Fruit fly (Drosophila melanogaster) whole organism, embryonic: ENCODE data around the gene CG11970.
A peak's percentile ranks its signal among the peaks of the same experiment; 100 is the strongest.

Experiments used
- Abd-B ChIP-seq: fragments of 200-800 bp; sonication (Bioruptor generic); optimal IDR thresholded peaks from 2 replicates; lab custom pipeline; 2018; ENCODE audit warnings: missing biosample characterization, mild to moderate bottlenecking, missing genetic modification characterization, moderate library complexity
- Atf3 ChIP-seq: fragments of 200-800 bp; sonication (Bioruptor generic); optimal IDR thresholded peaks from 3 replicates; lab custom pipeline; 2016; ENCODE audit warnings: missing biosample characterization, missing genetic modification characterization
- Atf6 ChIP-seq: fragments of 200-800 bp; sonication (Bioruptor generic); IDR thresholded peaks from 2 replicates; pipeline ENCODE4 v1.3.6; 2022; ENCODE audit warnings: missing biosample characterization, missing genetic modification characterization
- CG10431 ChIP-seq: fragments of 200-800 bp; sonication (Bioruptor generic); optimal IDR thresholded peaks from 3 replicates; lab custom pipeline; 2018; ENCODE audit warnings: missing biosample characterization, mild to moderate bottlenecking, missing genetic modification characterization
- CG10654 ChIP-seq: fragments of 200-800 bp; sonication (Bioruptor generic); optimal IDR thresholded peaks from 2 replicates; lab custom pipeline; 2016; ENCODE audit warnings: missing biosample characterization, missing genetic modification characterization
- CG11695 ChIP-seq: fragments of 200-800 bp; sonication (Bioruptor generic); IDR thresholded peaks from 3 replicates; pipeline ENCODE4 v1.3.6; 2022; ENCODE audit warnings: missing biosample characterization, missing genetic modification characterization
- CG11723 ChIP-seq: fragments of 200-800 bp; sonication (Bioruptor generic); optimal IDR thresholded peaks from 2 replicates; lab custom pipeline; 2017; ENCODE audit warnings: missing biosample characterization, mild to moderate bottlenecking, missing genetic modification characterization
- CG12219 ChIP-seq: fragments of 200-800 bp; sonication (Bioruptor generic); optimal IDR thresholded peaks from 3 replicates; lab custom pipeline; 2018; ENCODE audit warnings: missing biosample characterization, mild to moderate bottlenecking, missing genetic modification characterization
- CG15011 ChIP-seq: fragments of 200-800 bp; sonication (Bioruptor generic); optimal IDR thresholded peaks from 3 replicates; lab custom pipeline; 2018; ENCODE audit warnings: missing biosample characterization, mild to moderate bottlenecking, missing genetic modification characterization
- CG15601 ChIP-seq: fragments of 200-800 bp; sonication (Bioruptor generic); optimal IDR thresholded peaks from 3 replicates; lab custom pipeline; 2019; ENCODE audit warnings: missing biosample characterization, mild to moderate bottlenecking, missing genetic modification characterization, moderate library complexity
- CG1602 ChIP-seq: fragments of 200-800 bp; sonication (Bioruptor generic); optimal IDR thresholded peaks from 3 replicates; lab custom pipeline; 2016; ENCODE audit warnings: missing biosample characterization, missing genetic modification characterization
- CG17385 ChIP-seq: fragments of 200-800 bp; sonication (Bioruptor generic); optimal IDR thresholded peaks from 3 replicates; lab custom pipeline; 2018; ENCODE audit warnings: missing biosample characterization, mild to moderate bottlenecking, missing genetic modification characterization
- CG18011 ChIP-seq: fragments of 200-800 bp; sonication (Bioruptor generic); optimal IDR thresholded peaks from 2 replicates; lab custom pipeline; 2017; ENCODE audit warnings: missing biosample characterization, missing genetic modification characterization, mild to moderate bottlenecking, moderate library complexity, missing genotype
- CG18599 ChIP-seq: fragments of 200-800 bp; sonication (Bioruptor generic); optimal IDR thresholded peaks from 3 replicates; lab custom pipeline; 2017; ENCODE audit warnings: missing biosample characterization, missing genetic modification characterization, mild to moderate bottlenecking, moderate library complexity, missing genetic modification reagents
- CG2199 ChIP-seq: fragments of 200-800 bp; sonication (Bioruptor generic); IDR thresholded peaks from 3 replicates; pipeline ENCODE4 v1.3.6; 2022; ENCODE audit warnings: missing biosample characterization, missing genetic modification characterization
- CG30020 ChIP-seq: fragments of 200-800 bp; optimal IDR thresholded peaks from 2 replicates; lab custom pipeline; 2019; ENCODE audit warnings: missing biosample characterization, mild to moderate bottlenecking, missing genetic modification characterization, moderate library complexity
- CG30403 ChIP-seq: fragments of 200-800 bp; sonication (Bioruptor generic); optimal IDR thresholded peaks from 3 replicates; lab custom pipeline; 2016; ENCODE audit warnings: missing biosample characterization, missing genetic modification characterization
- CG6254 ChIP-seq: fragments of 200-800 bp; sonication (Bioruptor generic); optimal IDR thresholded peaks from 3 replicates; lab custom pipeline; 2017; ENCODE audit warnings: mild to moderate bottlenecking, missing biosample characterization, missing genetic modification reagents, missing genetic modification characterization
- CG6683 ChIP-seq: fragments of 200-800 bp; sonication (Bioruptor generic); optimal IDR thresholded peaks from 2 replicates; lab custom pipeline; 2017; ENCODE audit warnings: missing biosample characterization, mild to moderate bottlenecking, missing genetic modification characterization, missing genetic modification reagents
- CG7556 ChIP-seq: fragments of 200-800 bp; sonication (Bioruptor generic); optimal IDR thresholded peaks from 2 replicates; lab custom pipeline; 2017; ENCODE audit warnings: missing biosample characterization, mild to moderate bottlenecking, missing genetic modification characterization
- CG8765 ChIP-seq: fragments of 200-800 bp; sonication (Bioruptor generic); IDR thresholded peaks from 2 replicates; pipeline ENCODE4 v1.3.6; 2022; ENCODE audit warnings: missing biosample characterization, missing genetic modification characterization
- CG8924 ChIP-seq: fragments of 200-800 bp; optimal IDR thresholded peaks from 3 replicates; lab custom pipeline; 2019; ENCODE audit warnings: missing biosample characterization, mild to moderate bottlenecking, missing genetic modification characterization, moderate library complexity
- CG9727 ChIP-seq: fragments of 200-800 bp; sonication (Bioruptor generic); optimal IDR thresholded peaks from 3 replicates; lab custom pipeline; 2017; ENCODE audit warnings: missing biosample characterization, mild to moderate bottlenecking, missing genetic modification characterization
- CG9817 ChIP-seq: fragments of 200-800 bp; sonication (Bioruptor generic); optimal IDR thresholded peaks from 2 replicates; lab custom pipeline; 2018; ENCODE audit warnings: missing biosample characterization, mild to moderate bottlenecking, missing genetic modification characterization, moderate library complexity
- CkIIα-i1 ChIP-seq: fragments of 200-800 bp; sonication (Bioruptor generic); IDR thresholded peaks from 2 replicates; pipeline ENCODE4 v1.3.6; 2022; ENCODE audit warnings: missing biosample characterization, missing genetic modification characterization
- H2.0 ChIP-seq: fragments of 200-800 bp; sonication (Bioruptor generic); IDR thresholded peaks from 2 replicates; pipeline ENCODE4 v1.3.6; 2022; ENCODE audit warnings: missing biosample characterization, missing genetic modification characterization
- HHEX ChIP-seq: fragments of 200-800 bp; sonication (Bioruptor generic); optimal IDR thresholded peaks from 3 replicates; lab custom pipeline; 2017; ENCODE audit warnings: missing biosample characterization, mild to moderate bottlenecking, missing genetic modification characterization, missing genetic modification reagents
- Hr51 ChIP-seq, 2 experiments: fragments of 200-800 bp; sonication (Bioruptor generic); optimal IDR thresholded peaks; 2 replicates in 1 of 2; 3 replicates in 1 of 2; lab custom pipeline; 2016 to 2018; ENCODE audit warnings: missing biosample characterization in 2 of 2, missing genetic modification characterization in 2 of 2, mild to moderate bottlenecking in 1 of 2, moderate library complexity in 1 of 2
- Lim3 ChIP-seq: fragments of 200-800 bp; sonication (Bioruptor generic); IDR thresholded peaks from 2 replicates; pipeline ENCODE4 v1.3.6; 2022; ENCODE audit warnings: missing biosample characterization, missing genetic modification characterization
- Med ChIP-seq: fragments of 200-800 bp; sonication (Bioruptor generic); peaks from one replicate; lab custom pipeline; 2016; ENCODE audit warnings: missing biosample characterization, missing genetic modification characterization, mild to moderate bottlenecking, inconsistent platforms, moderate library complexity
- NFAT ChIP-seq: fragments of 200-800 bp; sonication (Bioruptor generic); IDR thresholded peaks from 2 replicates; pipeline ENCODE4 v1.3.6; 2022; ENCODE audit warnings: missing biosample characterization, missing genetic modification characterization
- ac ChIP-seq: fragments of 200-800 bp; sonication (Bioruptor generic); optimal IDR thresholded peaks from 3 replicates; lab custom pipeline; 2017; ENCODE audit warnings: missing biosample characterization, mild to moderate bottlenecking, missing genetic modification characterization
- aop ChIP-seq: fragments of 200-800 bp; sonication (Bioruptor generic); IDR thresholded peaks from 2 replicates; pipeline ENCODE4 v1.3.6; 2022; ENCODE audit warnings: missing biosample characterization, missing genetic modification characterization
- az2 ChIP-seq: fragments of 200-800 bp; sonication (Bioruptor generic); optimal IDR thresholded peaks from 3 replicates; lab custom pipeline; 2016; ENCODE audit warnings: missing biosample characterization, missing genetic modification characterization
- bcd ChIP-seq: fragments of 200-800 bp; sonication (Bioruptor generic); optimal IDR thresholded peaks from 2 replicates; lab custom pipeline; 2017; ENCODE audit warnings: missing biosample characterization, mild to moderate bottlenecking, missing genetic modification characterization
- bsh ChIP-seq, 2 experiments: fragments of 200-800 bp; sonication (Bioruptor generic); optimal IDR thresholded peaks; 2 replicates each; lab custom pipeline; 2017 to 2018; ENCODE audit warnings: mild to moderate bottlenecking in 2 of 2, missing biosample characterization in 2 of 2, missing genetic modification characterization in 2 of 2, moderate library complexity in 1 of 2
- cad ChIP-seq: fragments of >200 bp; optimal IDR thresholded peaks from 2 replicates; lab custom pipeline; 2017; ENCODE audit warnings: missing biosample characterization, missing genetic modification characterization
- crc ChIP-seq: fragments of 200-800 bp; sonication (Bioruptor generic); optimal IDR thresholded peaks from 2 replicates; lab custom pipeline; 2016; ENCODE audit warnings: missing biosample characterization, missing genetic modification characterization
- eyg ChIP-seq: fragments of 200-800 bp; sonication (Bioruptor generic); optimal IDR thresholded peaks from 3 replicates; lab custom pipeline; 2016; ENCODE audit warnings: missing biosample characterization, missing genetic modification characterization
- fd96Cb ChIP-seq: fragments of 200-800 bp; sonication (Bioruptor generic); optimal IDR thresholded peaks from 2 replicates; lab custom pipeline; 2018; ENCODE audit warnings: missing biosample characterization, mild to moderate bottlenecking, missing genetic modification characterization, moderate library complexity
- ftz-f1 ChIP-seq: fragments of 200-800 bp; sonication (Bioruptor generic); optimal IDR thresholded peaks from 2 replicates; lab custom pipeline; 2016; ENCODE audit warnings: missing biosample characterization, missing genetic modification characterization
- gsb ChIP-seq: fragments of 200-800 bp; sonication (Bioruptor generic); IDR thresholded peaks from 2 replicates; pipeline ENCODE4 v1.3.6; 2022; ENCODE audit warnings: missing biosample characterization, missing genetic modification characterization
- org-1 ChIP-seq: fragments of 200-800 bp; sonication (Bioruptor generic); optimal IDR thresholded peaks from 2 replicates; lab custom pipeline; 2017; ENCODE audit warnings: missing biosample characterization, missing genetic modification characterization
- pan ChIP-seq, 4 experiments: fragments of >200 bp in 3 of 4; fragments of 200-800 bp in 1 of 4; sonication (Bioruptor generic) in 1 of 4; optimal IDR thresholded peaks in 3 of 4; IDR thresholded peaks in 1 of 4; 2 replicates each; pipeline versions ENCODE4 v1.3.6 to Lab custom; 2017 to 2022; ENCODE audit warnings: missing biosample characterization in 2 of 4, missing genetic modification characterization in 2 of 4, mixed read lengths in 1 of 4
- ro ChIP-seq: fragments of 200-800 bp; sonication (Bioruptor generic); IDR thresholded peaks from 2 replicates; pipeline ENCODE4 v1.3.6; 2022; ENCODE audit warnings: missing biosample characterization, missing genetic modification characterization
- salm ChIP-seq: fragments of 200-800 bp; sonication (Bioruptor generic); optimal IDR thresholded peaks from 2 replicates; lab custom pipeline; 2018; ENCODE audit warnings: missing biosample characterization, mild to moderate bottlenecking, missing genetic modification characterization
- sqz ChIP-seq: fragments of 200-800 bp; sonication (Bioruptor generic); optimal IDR thresholded peaks from 3 replicates; lab custom pipeline; 2018; ENCODE audit warnings: missing biosample characterization, mild to moderate bottlenecking, missing genetic modification characterization
- tin ChIP-seq: fragments of 200-800 bp; sonication (Bioruptor generic); optimal IDR thresholded peaks from 3 replicates; lab custom pipeline; 2016; ENCODE audit warnings: missing biosample characterization, missing genetic modification characterization
- unpg ChIP-seq: fragments of 200-800 bp; sonication (Bioruptor generic); optimal IDR thresholded peaks from 3 replicates; lab custom pipeline; 2018; ENCODE audit warnings: missing biosample characterization, mild to moderate bottlenecking, missing genetic modification characterization, moderate library complexity
- wdn ChIP-seq: fragments of 200-800 bp; sonication (Bioruptor generic); IDR thresholded peaks from 2 replicates; pipeline ENCODE4 v1.3.6; 2022; ENCODE audit warnings: missing biosample characterization, missing genetic modification characterization

The CG11970 gene

DNA sequence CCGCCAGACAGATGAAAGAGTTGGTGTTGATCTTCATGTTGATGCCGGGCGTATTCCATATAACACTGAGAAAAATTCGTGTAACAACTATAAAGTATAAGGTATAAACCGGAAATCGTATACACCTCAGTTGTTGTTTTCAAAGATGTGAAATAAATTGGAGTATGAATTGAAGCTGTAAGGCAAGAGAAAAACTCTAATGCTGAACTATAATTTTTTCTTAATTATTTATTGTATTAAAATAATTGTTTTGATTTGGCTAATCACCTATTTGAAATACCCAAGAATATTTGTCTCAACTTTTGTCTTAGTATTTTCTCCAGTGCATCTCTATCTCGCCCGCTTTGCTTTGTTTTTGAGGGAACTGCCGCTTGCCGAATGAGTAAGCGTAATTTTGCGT is 24.2 kb upstream of the CG11970 start (continued):
- TF ChIP-seq Hr51 (GFP tag; optimal IDR thresholded peaks at IDR 0.05; lab: Kevin White, UChicago) (peak in 1 of 2 experiments; percentile 86), fd96Cb (tag; lab: Kevin White, UChicago) (peak; percentile 47), CG15601 (tag; lab: Kevin White, UChicago) (peak; percentile 36), CG11695 (0 out of 3 replicates have a peak, but pooled peaks have one; percentile 60), ftz-f1 (GFP tag; lab: Kevin White, UChicago) (no peak), ac (GFP tag; lab: Kevin White, UChicago) (no peak), CG18599 (GFP tag; lab: Kevin White, UChicago) (peak; percentile 14), Atf6 (GFP tag; lab: Robert Waterston, UW) (no peak; the same call in 1 of the 2 replicates), unpg (GFP tag; lab: Kevin White, UChicago) (peak; percentile 72), CG12219 (GFP tag; lab: Kevin White, UChicago) (peak; percentile 32), CG8924 (tag; lab: Kevin White, UChicago) (peak; percentile 71), CG17385 (GFP tag; lab: Kevin White, UChicago) (peak; percentile 54), ro (GFP tag; lab: Robert Waterston, UW) (0 out of 2 replicates have a peak, but pooled peaks have one; percentile 16), CG10654 (GFP tag; lab: Kevin White, UChicago) (peak; percentile 38), cad (GFP tag; lab: Kevin White, UChicago) (no peak), crc (no peak), Atf3 (no peak), CkIIα-i1 (no peak), az2 (GFP tag; lab: Kevin White, UChicago) (peak; percentile 54), H2.0 (GFP tag; lab: Robert Waterston, UW) (peak; percentile 44), tin (GFP tag; lab: Kevin White, UChicago) (peak; percentile 10), CG2199 (no peak), CG15011 (GFP tag; lab: Kevin White, UChicago) (no peak), CG30403 (GFP tag; lab: Kevin White, UChicago) (peak; percentile 67), HHEX (GFP tag; lab: Kevin White, UChicago) (peak; percentile 46), NFAT (GFP tag; lab: Robert Waterston, UW) (no peak), bsh (GFP tag; optimal IDR thresholded peaks at IDR 0.05; lab: Kevin White, UChicago) (peak in 1 of 2 experiments; percentile 64), CG6254 (peak; percentile 16), CG1602 (peak; percentile 24), CG9817 (tag; lab: Kevin White, UChicago) (peak; percentile 38), gsb (peak; percentile 33; the same call in 1 of the 2 replicates), aop (no peak), Lim3 (GFP tag; lab: Robert Waterston, UW) (no peak), CG6683 (no peak), pan (optimal IDR thresholded peaks at IDR 0.05; lab: Kevin White, UChicago) (no peak), pan (GFP tag; optimal IDR thresholded peaks at IDR 0.05 in 1 of 2, IDR thresholded peaks at IDR 0.05 in 1 of 2) (peak in 1 of 2 experiments; percentile 44), bcd (peak; percentile 51), Abd-B (GFP tag; lab: Kevin White, UChicago) (peak; percentile 50), Med (no peak), CG7556 (peak; percentile 48), CG18011 (GFP tag; lab: Kevin White, UChicago) (no peak), CG30020 (tag; lab: Kevin White, UChicago) (no peak), CG10431 (GFP tag; lab: Kevin White, UChicago) (no peak), salm (tag; lab: Kevin White, UChicago) (peak; percentile 50), eyg (GFP tag; lab: Kevin White, UChicago) (no peak), sqz (GFP tag; lab: Kevin White, UChicago) (peak; percentile 11), CG8765 (GFP tag; lab: Robert Waterston, UW) (no peak), CG11723 (GFP tag; lab: Kevin White, UChicago) (peak; percentile 28), CG9727 (peak; percentile 51), wdn (GFP tag; lab: Robert Waterston, UW) (0 out of 2 replicates have a peak, but pooled peaks have one; percentile 42), org-1 (GFP tag; lab: Kevin White, UChicago) (peak; percentile 44)
